Worm (Caenorhabditis elegans): ENCODE measurements around the gene gpa-6.
A peak's percentile ranks its signal among the peaks of the same experiment; 100 is the strongest.

gpa-6 gene

DNA sequence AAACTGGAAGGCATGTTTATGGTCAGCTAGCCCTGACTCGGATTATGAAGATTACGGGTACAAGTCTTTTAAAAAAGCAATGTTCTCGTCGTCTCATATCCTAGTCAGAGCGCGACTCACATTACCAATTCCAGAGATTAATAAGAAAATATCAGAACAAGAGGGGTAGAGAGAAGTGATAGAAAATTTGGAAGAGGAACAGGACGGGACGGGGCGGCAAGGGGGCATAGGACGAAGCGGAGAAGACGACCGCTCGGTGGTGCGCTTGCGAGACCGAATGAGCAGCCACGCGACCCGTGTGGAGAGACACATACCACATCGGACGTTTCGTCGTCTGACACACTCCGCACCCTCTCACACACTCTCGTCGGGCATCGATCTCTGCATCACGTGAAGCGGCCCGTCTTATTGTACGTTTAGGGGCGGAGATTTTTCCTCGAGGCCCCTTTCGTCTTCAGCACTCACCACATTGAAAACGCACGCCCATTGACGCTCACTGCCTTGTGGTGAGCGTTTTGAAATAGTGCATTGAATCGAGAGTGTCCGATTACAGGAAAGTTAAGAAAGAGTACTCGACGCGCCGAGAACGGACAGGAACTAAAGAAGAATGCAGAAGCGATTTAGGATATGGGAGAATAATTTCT lies 45.9 kb upstream of the gpa-6 start:
- no peak for TF ChIP-seq lin-11 (tag; optimal IDR thresholded peaks at IDR 0.05)
- no peak for TF ChIP-seq ceh-30 (tag; optimal IDR thresholded peaks at IDR 0.05)
- peak; percentile 47 for TF ChIP-seq che-1 (tag; optimal IDR thresholded peaks at IDR 0.05)
- TF ChIP-seq unc-42 (tag; optimal IDR thresholded peaks at IDR 0.05): peak; percentile 87
- peak; percentile 83 for TF ChIP-seq ceh-48 (tag; optimal IDR thresholded peaks at IDR 0.05)
- peak; percentile 93 for TF ChIP-seq tbx-2 (tag; optimal IDR thresholded peaks at IDR 0.05)
- no peak for TF ChIP-seq hlh-13 (GFP tag; optimal IDR thresholded peaks at IDR 0.05)
- peak; percentile 62 for TF ChIP-seq pat-9 (tag; optimal IDR thresholded peaks at IDR 0.05)
- no peak for TF ChIP-seq mec-3 (tag; optimal IDR thresholded peaks at IDR 0.05; ENCODE audit: borderline replicate concordance)
- TF ChIP-seq rnt-1 (tag; optimal IDR thresholded peaks at IDR 0.05): peak; percentile 93
- peak; percentile 17 for TF ChIP-seq tbx-7 (tag; optimal IDR thresholded peaks at IDR 0.05)
- TF ChIP-seq ceh-22 (tag; optimal IDR thresholded peaks at IDR 0.05): peak; percentile 92
- TF ChIP-seq lim-6 (tag; optimal IDR thresholded peaks at IDR 0.05): peak; percentile 51
- peak; percentile 27 for TF ChIP-seq ttx-3 (tag; optimal IDR thresholded peaks at IDR 0.05)
- TF ChIP-seq dve-1 (tag; optimal IDR thresholded peaks at IDR 0.05): peak; percentile 82
- TF ChIP-seq nfya-1 (tag; optimal IDR thresholded peaks at IDR 0.05): peak; percentile 93
- no peak for TF ChIP-seq Y22D7AL.16 (tag; optimal IDR thresholded peaks at IDR 0.05)
- peak; percentile 19 for TF ChIP-seq pqm-1 (tag; optimal IDR thresholded peaks at IDR 0.05)
- peak; percentile 27 for TF ChIP-seq fkh-6 (tag; optimal IDR thresholded peaks at IDR 0.05)
- no peak for TF ChIP-seq T23F11.4 (GFP tag; optimal IDR thresholded peaks at IDR 0.05)
- TF ChIP-seq ceh-45 (GFP tag; IDR thresholded peaks at IDR 0.05): no peak
- peak; percentile 68 for TF ChIP-seq hlh-8 (tag; optimal IDR thresholded peaks at IDR 0.05)
- peak; percentile 79 for TF ChIP-seq ets-4 (tag; optimal IDR thresholded peaks at IDR 0.05)
- no peak for TF ChIP-seq odd-2 (tag; optimal IDR thresholded peaks at IDR 0.05)
- TF ChIP-seq npax-4 (tag; optimal IDR thresholded peaks at IDR 0.05): no peak
- no peak for TF ChIP-seq ceh-9 (tag; optimal IDR thresholded peaks at IDR 0.05)
- TF ChIP-seq nhr-232 (tag; optimal IDR thresholded peaks at IDR 0.05): no peak
- peak; percentile 99 for TF ChIP-seq ceh-34 (tag; optimal IDR thresholded peaks at IDR 0.05)
- peak; percentile 91 for TF ChIP-seq ref-2 (tag; optimal IDR thresholded peaks at IDR 0.05)
- TF ChIP-seq ceh-6 (GFP tag; optimal IDR thresholded peaks at IDR 0.05): peak; percentile 38
- TF ChIP-seq syd-9 (tag; optimal IDR thresholded peaks at IDR 0.05): peak; percentile 80
- no peak for TF ChIP-seq pha-2 (tag; optimal IDR thresholded peaks at IDR 0.05)
- TF ChIP-seq C08G9.2 (tag; optimal IDR thresholded peaks at IDR 0.05): peak; percentile 67
- TF ChIP-seq sdc-2 (tag; optimal IDR thresholded peaks at IDR 0.05): peak; percentile 77
- TF ChIP-seq zip-5 (tag; optimal IDR thresholded peaks at IDR 0.05): no peak
- peak; percentile 16 for TF ChIP-seq gmeb-2 (tag; optimal IDR thresholded peaks at IDR 0.05)
- peak; percentile 95 for TF ChIP-seq ama-1 (optimal IDR thresholded peaks at IDR 0.05)
- peak; percentile 98 for TF ChIP-seq ceh-31 (tag; optimal IDR thresholded peaks at IDR 0.05)
- TF ChIP-seq nhr-11 (tag; optimal IDR thresholded peaks at IDR 0.05): no peak
- TF ChIP-seq ceh-19 (GFP tag; optimal IDR thresholded peaks at IDR 0.05): peak; percentile 61
- TF ChIP-seq ztf-16 (tag; optimal IDR thresholded peaks at IDR 0.05): peak; percentile 42
- peak; percentile 17 for TF ChIP-seq C38D4.7 (GFP tag; optimal IDR thresholded peaks at IDR 0.05)
- peak; percentile 78 for TF ChIP-seq ceh-14 (tag; optimal IDR thresholded peaks at IDR 0.05)
- TF ChIP-seq madf-2 (tag; optimal IDR thresholded peaks at IDR 0.05): peak; percentile 36
- TF ChIP-seq sox-4 (tag; optimal IDR thresholded peaks at IDR 0.05): no peak
- TF ChIP-seq ceh-24 (tag; optimal IDR thresholded peaks at IDR 0.05): no peak
- peak; percentile 97 for TF ChIP-seq ceh-18 (tag; optimal IDR thresholded peaks at IDR 0.05)
- peak; percentile 71 for TF ChIP-seq hlh-6 (tag; optimal IDR thresholded peaks at IDR 0.05)
- peak; percentile 35 for TF ChIP-seq pax-1 (tag; optimal IDR thresholded peaks at IDR 0.05)
- TF ChIP-seq eyg-1 (tag; optimal IDR thresholded peaks at IDR 0.05): peak; percentile 63
- TF ChIP-seq pha-4 (tag; optimal IDR thresholded peaks at IDR 0.05): no peak
- TF ChIP-seq ceh-2 (tag; optimal IDR thresholded peaks at IDR 0.05): peak; percentile 61
- peak; percentile 26 for TF ChIP-seq fax-1 (tag; optimal IDR thresholded peaks at IDR 0.05)

Measured in whole organism, late embryonic.